Worm (Caenorhabditis elegans): ENCODE results near the gene bus-12.

DNA sequence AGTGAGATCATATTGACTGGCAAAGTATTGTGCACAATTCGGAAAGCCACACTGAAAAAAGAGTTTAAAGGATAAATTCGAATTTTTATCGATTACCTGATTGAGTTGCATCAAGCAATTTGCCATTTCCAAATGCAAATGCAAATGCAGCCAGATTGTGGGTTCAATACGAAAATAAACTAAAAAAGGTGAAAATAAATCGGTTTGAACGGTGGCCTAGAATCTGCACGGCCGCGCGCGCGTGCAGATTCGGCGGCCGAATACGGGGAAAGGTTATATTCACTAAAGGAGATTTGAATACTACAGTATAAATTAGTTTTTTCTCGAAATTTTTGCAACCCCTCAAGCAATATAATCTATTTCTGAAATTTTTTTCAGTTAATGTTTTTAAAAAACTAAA, 33.3 kb downstream of the bus-12 start, which contains the start of gene Y67H2A.10:
- TF ChIP-seq dsc-1 (tag; optimal IDR thresholded peaks at IDR 0.05): no peak
- TF ChIP-seq aly-2 (tag; optimal IDR thresholded peaks at IDR 0.05): no peak
- no peak for TF ChIP-seq sox-4 (tag; optimal IDR thresholded peaks at IDR 0.05)
- TF ChIP-seq nhr-90 (tag; optimal IDR thresholded peaks at IDR 0.05; ENCODE audit: poor library complexity): no peak
- TF ChIP-seq unc-62 (GFP tag; optimal IDR thresholded peaks at IDR 0.05): no peak
- no peak for TF ChIP-seq nhr-12 (tag; optimal IDR thresholded peaks at IDR 0.05)
- no peak for TF ChIP-seq nhr-11 (tag; optimal IDR thresholded peaks at IDR 0.05)
- no peak for TF ChIP-seq nhr-20 (tag; optimal IDR thresholded peaks at IDR 0.05)
- TF ChIP-seq tbx-2 (tag; optimal IDR thresholded peaks at IDR 0.05): peak; percentile 16
- TF ChIP-seq unc-86 (tag; optimal IDR thresholded peaks at IDR 0.05): no peak
- no peak for TF ChIP-seq sptf-1 (tag; optimal IDR thresholded peaks at IDR 0.05)
